Fruit fly (Drosophila melanogaster): Measurements from ENCODE around the gene CG1113.

CG1113 gene

dm6 chr3R:5298599-5299307 lies 45.8 kb downstream of the CG1113 start (continued):
- no peak for TF ChIP-seq Ravus (GFP tag; IDR thresholded peaks at IDR 0.05)
- TF ChIP-seq HLH4C (GFP tag; IDR thresholded peaks at IDR 0.05; ENCODE audit: partially characterized antibody): peak; percentile 45; the same call in 1 of the 3 replicates
- TF ChIP-seq Pdp1 (GFP tag; optimal IDR thresholded peaks at IDR 0.05): peak; percentile 50 to 71
- TF ChIP-seq CG4617 (GFP tag; optimal IDR thresholded peaks at IDR 0.05; ENCODE audit: borderline replicate concordance): peak; percentile 24
- TF ChIP-seq Tbp (GFP tag; optimal IDR thresholded peaks at IDR 0.05): no peak
- TF ChIP-seq CG3281 (GFP tag; optimal IDR thresholded peaks at IDR 0.05): peak; percentile 3
- TF ChIP-seq Bdp1 (GFP tag; optimal IDR thresholded peaks at IDR 0.05): peak; percentile 60
- peak; percentile 83 for TF ChIP-seq slbo (GFP tag; IDR thresholded peaks at IDR 0.05)
- TF ChIP-seq NfI (GFP tag; optimal IDR thresholded peaks at IDR 0.05): peak; percentile 63
- peak; percentile 39 for TF ChIP-seq grn (GFP tag; optimal IDR thresholded peaks at IDR 0.05)
- peak; percentile 67 for TF ChIP-seq CG15696 (tag; optimal IDR thresholded peaks at IDR 0.05)
- TF ChIP-seq Oli (tag; optimal IDR thresholded peaks at IDR 0.05): no peak
- peak; percentile 4 for TF ChIP-seq bigmax (GFP tag; optimal IDR thresholded peaks at IDR 0.05)
- TF ChIP-seq az2 (GFP tag; optimal IDR thresholded peaks at IDR 0.05): peak; percentile 70
- TF ChIP-seq CG7987 (GFP tag; optimal IDR thresholded peaks at IDR 0.05): peak; percentile 32
- TF ChIP-seq CG18764 (GFP tag; optimal IDR thresholded peaks at IDR 0.05): peak; percentile 40
- peak; percentile 93 for TF ChIP-seq sens (GFP tag)
- TF ChIP-seq CG4424 (GFP tag; optimal IDR thresholded peaks at IDR 0.05): peak; percentile 56
- peak; percentile 21 for TF ChIP-seq CG3995 (GFP tag; optimal IDR thresholded peaks at IDR 0.05)
- TF ChIP-seq NC2α (GFP tag; optimal IDR thresholded peaks at IDR 0.05): peak; percentile 11
- peak; percentile 70 for TF ChIP-seq CG11085 (GFP tag; IDR thresholded peaks at IDR 0.05)
- peak; percentile 27 for TF ChIP-seq BEAF-32 (GFP tag; optimal IDR thresholded peaks at IDR 0.05)
- TF ChIP-seq B-H1 (GFP tag; IDR thresholded peaks at IDR 0.05): peak; percentile 34; the same call in 2 of the 3 replicates
- peak; percentile 42 for TF ChIP-seq tx (GFP tag; optimal IDR thresholded peaks at IDR 0.05)
- no peak for TF ChIP-seq CG2875 (GFP tag; optimal IDR thresholded peaks at IDR 0.05)
- TF ChIP-seq oc (tag; optimal IDR thresholded peaks at IDR 0.05): no peak
- peak; percentile 52 for TF ChIP-seq caup (GFP tag; optimal IDR thresholded peaks at IDR 0.05; ENCODE audit: severe bottlenecking)
- TF ChIP-seq CG11247 (GFP tag; IDR thresholded peaks at IDR 0.05): peak; percentile 76
- peak; percentile 43 for TF ChIP-seq jumu (GFP tag; optimal IDR thresholded peaks at IDR 0.05)
- peak; percentile 70 for TF ChIP-seq HmgZ (tag; optimal IDR thresholded peaks at IDR 0.05)
- TF ChIP-seq ftz-f1 (GFP tag; optimal IDR thresholded peaks at IDR 0.05): no peak
- peak; percentile 35 for TF ChIP-seq CG10654 (GFP tag; optimal IDR thresholded peaks at IDR 0.05)
- TF ChIP-seq CG3407 (GFP tag; optimal IDR thresholded peaks at IDR 0.05): peak; percentile 27
- peak; percentile 24 for TF ChIP-seq CG12155 (GFP tag; optimal IDR thresholded peaks at IDR 0.05)
- TF ChIP-seq ttk (GFP tag; IDR thresholded peaks at IDR 0.05): peak; percentile 47; the same call in 1 of the 2 replicates
- peak; percentile 8; the same call in 1 of the 2 replicates for TF ChIP-seq CG1024 (GFP tag; IDR thresholded peaks at IDR 0.05)
- TF ChIP-seq CG17385 (GFP tag; optimal IDR thresholded peaks at IDR 0.05): peak; percentile 27
- TF ChIP-seq Hr51 (GFP tag; optimal IDR thresholded peaks at IDR 0.05): peak; percentile 49 to 55
- peak; percentile 49 for TF ChIP-seq Elba2 (GFP tag; optimal IDR thresholded peaks at IDR 0.05)
- TF ChIP-seq Doc3 (GFP tag; IDR thresholded peaks at IDR 0.05; ENCODE audit: partially characterized antibody): no peak
- peak; percentile 14 for TF ChIP-seq CG15073 (GFP tag; optimal IDR thresholded peaks at IDR 0.05)
- TF ChIP-seq CHES-1-like (GFP tag; optimal IDR thresholded peaks at IDR 0.05): peak; percentile 48
- TF ChIP-seq CG4820 (GFP tag; optimal IDR thresholded peaks at IDR 0.05): peak; percentile 59
- peak; percentile 43; the same call in 1 of the 2 replicates for TF ChIP-seq CG14014 (GFP tag; IDR thresholded peaks at IDR 0.05)
- no peak for TF ChIP-seq her (GFP tag; optimal IDR thresholded peaks at IDR 0.05)
- peak; percentile 29 for TF ChIP-seq zf30C (GFP tag; optimal IDR thresholded peaks at IDR 0.05)
- TF ChIP-seq chm (GFP tag; IDR thresholded peaks at IDR 0.05): 0 out of 2 replicates have a peak, but pooled peaks have one; percentile 54
- no peak for TF ChIP-seq sqz (GFP tag; optimal IDR thresholded peaks at IDR 0.05)
- 0 out of 2 replicates have a peak, but pooled peaks have one; percentile 9 for TF ChIP-seq klu (GFP tag; IDR thresholded peaks at IDR 0.05)

Data from whole organism, embryonic.